Fruit fly (Drosophila melanogaster): ENCODE results near the gene Als2.

The Als2 gene

dm6 chr3L:21645878-21646277 lies 33.7 kb downstream of the Als2 start:
- no peak for TF ChIP-seq Met (GFP tag; optimal IDR thresholded peaks at IDR 0.05)
- no peak for TF ChIP-seq Smox (GFP tag; optimal IDR thresholded peaks at IDR 0.05)
- no peak for TF ChIP-seq Ets96B (tag; optimal IDR thresholded peaks at IDR 0.05)
- TF ChIP-seq svp (GFP tag), result no peak
- TF ChIP-seq CG15336 (GFP tag; IDR thresholded peaks at IDR 0.05), result no peak
- TF ChIP-seq eg (GFP tag; IDR thresholded peaks at IDR 0.05), result no peak
- TF ChIP-seq Gug (GFP tag; IDR thresholded peaks at IDR 0.05), result no peak
- TF ChIP-seq CG8319 (GFP tag; optimal IDR thresholded peaks at IDR 0.05), result no peak
- no peak for TF ChIP-seq CG11762 (GFP tag; optimal IDR thresholded peaks at IDR 0.05; ENCODE audit: insufficient read depth)
- no peak for TF ChIP-seq vri (GFP tag; optimal IDR thresholded peaks at IDR 0.05)
- TF ChIP-seq Eip93F (GFP tag; optimal IDR thresholded peaks at IDR 0.05), result no peak
- no peak for TF ChIP-seq Sox102F (GFP tag; optimal IDR thresholded peaks at IDR 0.05)
- no peak for TF ChIP-seq lz (GFP tag; optimal IDR thresholded peaks at IDR 0.05)
- no peak for TF ChIP-seq CG6163 (GFP tag; IDR thresholded peaks at IDR 0.05)
- TF ChIP-seq fd59A (GFP tag; optimal IDR thresholded peaks at IDR 0.05), result no peak

- TF ChIP-seq salr (GFP tag; optimal IDR thresholded peaks at IDR 0.05) (no peak), ss (GFP tag; optimal IDR thresholded peaks at IDR 0.05) (peak; percentile 6 to 55), fd59A (GFP tag; optimal IDR thresholded peaks at IDR 0.05) (no peak), eg (GFP tag; IDR thresholded peaks at IDR 0.05) (no peak), CG6854 (GFP tag; optimal IDR thresholded peaks at IDR 0.05) (peak; percentile 8), Lpt (GFP tag; optimal IDR thresholded peaks at IDR 0.05) (peak; percentile 13), CG6163 (GFP tag; IDR thresholded peaks at IDR 0.05) (0 out of 3 replicates have a peak, but pooled peaks have one; percentile 27), Eip78C (GFP tag) (peak; percentile 75), CG8319 (GFP tag; optimal IDR thresholded peaks at IDR 0.05) (no peak), CG15336 (GFP tag; IDR thresholded peaks at IDR 0.05) (0 out of 2 replicates have a peak, but pooled peaks have one; percentile 22), CG6808 (GFP tag; optimal IDR thresholded peaks at IDR 0.05) (peak; percentile 28), CG16779 (tag; optimal IDR thresholded peaks at IDR 0.05) (peak; percentile 14)
These were observed 34.9 kb downstream of the Als2 start, which contains the start of gene CG43980 for dm6 chr3L:21644607-21645006. Gene CG43980 (plus strand): TSS chr3L:21644958.

dm6 chr3L:21644176-21644575 lies 35.4 kb downstream of the Als2 start:
- TF ChIP-seq Gug (GFP tag; IDR thresholded peaks at IDR 0.05) (no peak), CG6854 (GFP tag; optimal IDR thresholded peaks at IDR 0.05) (no peak), Met (GFP tag; optimal IDR thresholded peaks at IDR 0.05) (no peak), dsx (GFP tag; optimal IDR thresholded peaks at IDR 0.05; ENCODE audit: poor library complexity, severe bottlenecking) (no peak), CG3032 (tag; optimal IDR thresholded peaks at IDR 0.05) (no peak), CG6163 (GFP tag; IDR thresholded peaks at IDR 0.05) (0 out of 3 replicates have a peak, but pooled peaks have one; percentile 8), lz (GFP tag; optimal IDR thresholded peaks at IDR 0.05) (no peak), CG34406 (GFP tag; optimal IDR thresholded peaks at IDR 0.05) (no peak), Eip78C (GFP tag) (peak; percentile 46), svp (GFP tag) (peak; percentile 5), eg (GFP tag; IDR thresholded peaks at IDR 0.05) (0 out of 3 replicates have a peak, but pooled peaks have one; percentile 26), CG6808 (GFP tag; optimal IDR thresholded peaks at IDR 0.05) (no peak), Lpt (GFP tag; optimal IDR thresholded peaks at IDR 0.05) (peak; percentile 57)

- no peak for TF ChIP-seq CG3919 (GFP tag; optimal IDR thresholded peaks at IDR 0.05)
- TF ChIP-seq CG11902 (GFP tag; optimal IDR thresholded peaks at IDR 0.05), result no peak
- TF ChIP-seq Sox102F (GFP tag; optimal IDR thresholded peaks at IDR 0.05), result no peak
- TF ChIP-seq Eip78C (GFP tag), result peak; percentile 36
- no peak for TF ChIP-seq CG6808 (GFP tag; optimal IDR thresholded peaks at IDR 0.05)
- no peak for TF ChIP-seq CG1621 (tag; optimal IDR thresholded peaks at IDR 0.05)
- TF ChIP-seq svp (GFP tag), result peak; percentile 12
- no peak for TF ChIP-seq ss (GFP tag; optimal IDR thresholded peaks at IDR 0.05)
- no peak for TF ChIP-seq vri (GFP tag; optimal IDR thresholded peaks at IDR 0.05)
These were observed 36.5 kb downstream of the Als2 start for dm6 chr3L:21642908-21643572.

- no peak for TF ChIP-seq CG11762 (GFP tag; optimal IDR thresholded peaks at IDR 0.05; ENCODE audit: insufficient read depth)
- peak; percentile 47 for TF ChIP-seq Sox14 (GFP tag; optimal IDR thresholded peaks at IDR 0.05)
- peak; percentile 81 for TF ChIP-seq Eip78C (GFP tag)
- TF ChIP-seq Met (GFP tag; optimal IDR thresholded peaks at IDR 0.05), result no peak
- TF ChIP-seq CG6808 (GFP tag; optimal IDR thresholded peaks at IDR 0.05), result peak; percentile 100
- TF ChIP-seq lz (GFP tag; optimal IDR thresholded peaks at IDR 0.05), result no peak
- TF ChIP-seq esn (GFP tag; optimal IDR thresholded peaks at IDR 0.05), result peak; percentile 48
- peak; percentile 36; the same call in 1 of the 3 replicates for TF ChIP-seq eg (GFP tag; IDR thresholded peaks at IDR 0.05)
- no peak for TF ChIP-seq acj6 (GFP tag; optimal IDR thresholded peaks at IDR 0.05)
- peak; percentile 41 for TF ChIP-seq CG3032 (tag; optimal IDR thresholded peaks at IDR 0.05)
- no peak for TF ChIP-seq CG11294 (GFP tag; IDR thresholded peaks at IDR 0.05)
- no peak for TF ChIP-seq CG7368 (GFP tag; optimal IDR thresholded peaks at IDR 0.05)
- peak; percentile 14 for TF ChIP-seq fkh (GFP tag; optimal IDR thresholded peaks at IDR 0.05)
- TF ChIP-seq svp (GFP tag), result peak; percentile 66
- no peak for TF ChIP-seq CG16779 (tag; optimal IDR thresholded peaks at IDR 0.05)
- TF ChIP-seq Hr4 (GFP tag; optimal IDR thresholded peaks at IDR 0.05), result no peak
- TF ChIP-seq Eip93F (GFP tag; optimal IDR thresholded peaks at IDR 0.05), result no peak
- TF ChIP-seq CG6163 (GFP tag; IDR thresholded peaks at IDR 0.05), result peak; percentile 60
- TF ChIP-seq CG6854 (GFP tag; optimal IDR thresholded peaks at IDR 0.05), result peak; percentile 54
- peak; percentile 38; the same call in 2 of the 3 replicates for TF ChIP-seq CG8119 (GFP tag; IDR thresholded peaks at IDR 0.05)
- no peak for TF ChIP-seq CG8319 (GFP tag; optimal IDR thresholded peaks at IDR 0.05)
- no peak for TF ChIP-seq topi (GFP tag; optimal IDR thresholded peaks at IDR 0.05)
- peak; percentile 25; the same call in 1 of the 2 replicates for TF ChIP-seq CG15336 (GFP tag; IDR thresholded peaks at IDR 0.05)
- TF ChIP-seq CG10631 (GFP tag; optimal IDR thresholded peaks at IDR 0.05), result no peak
These were observed 38.7 kb downstream of the Als2 start, which contains the start of gene Atox1 for dm6 chr3L:21640815-21641214. Gene Atox1 (plus strand): TSS chr3L:21640995.
